Worm (Caenorhabditis elegans) whole organism, late embryonic: ENCODE results near the gene col-39.
A peak's percentile ranks its signal among the peaks of the same experiment; 100 is the strongest.

ENCODE experiments used
- C08G9.2 ChIP-seq: sonication (generic microtip); optimal IDR thresholded peaks from 2 replicates; lab custom pipeline; 2016; ENCODE audit warnings: mild to moderate bottlenecking, missing genetic modification characterization, moderate library complexity, missing compliant biosample characterization
- C38D4.7 ChIP-seq: fragments of 200-800 bp; sonication (Bioruptor generic); optimal IDR thresholded peaks from 2 replicates; lab custom pipeline; 2018; ENCODE audit warnings: mild to moderate bottlenecking, missing genetic modification characterization, moderate library complexity, missing compliant biosample characterization
- K09A11.1 ChIP-seq: sonication (generic microtip); optimal IDR thresholded peaks from 2 replicates; lab custom pipeline; 2017; ENCODE audit warnings: antibody characterized with exemption, mild to moderate bottlenecking, missing genetic modification characterization, missing compliant biosample characterization; ENCODE audit not compliant: insufficient read depth
- T23F11.4 ChIP-seq: fragments of 200-800 bp; sonication (Bioruptor generic); optimal IDR thresholded peaks from 2 replicates; lab custom pipeline; 2018; ENCODE audit warnings: mild to moderate bottlenecking, missing genetic modification characterization, missing compliant biosample characterization
- ceh-14 ChIP-seq: sonication (generic microtip); optimal IDR thresholded peaks from 2 replicates; lab custom pipeline; 2016; ENCODE audit warnings: missing genotype, missing genetic modification characterization, missing compliant biosample characterization
- ceh-18 ChIP-seq: sonication (generic microtip); optimal IDR thresholded peaks from 2 replicates; lab custom pipeline; 2016; ENCODE audit warnings: missing genetic modification characterization, missing compliant biosample characterization
- ceh-2 ChIP-seq: sonication (generic microtip); optimal IDR thresholded peaks from 2 replicates; lab custom pipeline; 2016; ENCODE audit warnings: missing genotype, missing genetic modification characterization, missing compliant biosample characterization
- ceh-31 ChIP-seq: sonication (generic microtip); optimal IDR thresholded peaks from 2 replicates; lab custom pipeline; 2016; ENCODE audit warnings: missing genetic modification characterization, missing compliant biosample characterization
- ceh-34 ChIP-seq: sonication (generic microtip); optimal IDR thresholded peaks from 2 replicates; lab custom pipeline; 2016; ENCODE audit warnings: mild to moderate bottlenecking, missing genetic modification characterization, missing compliant biosample characterization
- ceh-45 ChIP-seq: fragments of 200-800 bp; sonication (Bioruptor generic); IDR thresholded peaks from 2 replicates; pipeline ENCODE4 v1.3.6; 2022; ENCODE audit warnings: missing genetic modification reagents, missing genetic modification characterization, missing compliant biosample characterization
- ceh-48 ChIP-seq: sonication (generic microtip); optimal IDR thresholded peaks from 2 replicates; lab custom pipeline; 2016; ENCODE audit warnings: missing genetic modification characterization, inconsistent platforms, missing compliant biosample characterization
- ceh-6 ChIP-seq: fragments of 200-800 bp; sonication (Bioruptor generic); optimal IDR thresholded peaks from 2 replicates; lab custom pipeline; 2018; ENCODE audit warnings: mild to moderate bottlenecking, missing genetic modification characterization, missing compliant biosample characterization
- che-1 ChIP-seq: sonication (generic microtip); optimal IDR thresholded peaks from 2 replicates; lab custom pipeline; 2016; ENCODE audit warnings: mild to moderate bottlenecking, missing genetic modification characterization, missing compliant biosample characterization
- dve-1 ChIP-seq: sonication (generic microtip); optimal IDR thresholded peaks from 2 replicates; lab custom pipeline; 2017; ENCODE audit warnings: antibody characterized with exemption, mild to moderate bottlenecking, missing genetic modification characterization, missing compliant biosample characterization
- elt-2 ChIP-seq: sonication (generic microtip); optimal IDR thresholded peaks from 2 replicates; lab custom pipeline; 2016; ENCODE audit warnings: missing genetic modification reagents, missing genetic modification characterization, missing compliant biosample characterization
- fkh-10 ChIP-seq: fragments of 150-350 bp; optimal IDR thresholded peaks from 2 replicates; lab custom pipeline; 2014; ENCODE audit warnings: missing biosample characterization, missing genetic modification reagents, missing genetic modification characterization
- fkh-6 ChIP-seq: sonication (generic microtip); optimal IDR thresholded peaks from 2 replicates; lab custom pipeline; 2016; ENCODE audit warnings: missing genetic modification characterization, missing compliant biosample characterization
- hlh-30 ChIP-seq: sonication (generic microtip); optimal IDR thresholded peaks from 2 replicates; lab custom pipeline; 2017; ENCODE audit warnings: antibody characterized with exemption, missing genetic modification characterization, missing compliant biosample characterization; ENCODE audit not compliant: insufficient read depth
- hlh-6 ChIP-seq: sonication (generic microtip); optimal IDR thresholded peaks from 2 replicates; lab custom pipeline; 2016; ENCODE audit warnings: missing genotype, missing genetic modification characterization, missing compliant biosample characterization
- hlh-8 ChIP-seq: sonication (generic microtip); optimal IDR thresholded peaks from 2 replicates; lab custom pipeline; 2016; ENCODE audit warnings: missing genotype, missing genetic modification characterization, missing compliant biosample characterization
- mec-3 ChIP-seq: sonication (generic microtip); optimal IDR thresholded peaks from 2 replicates; lab custom pipeline; 2016; ENCODE audit warnings: borderline replicate concordance, missing genetic modification characterization, missing compliant biosample characterization
- nfya-1 ChIP-seq: sonication (generic microtip); optimal IDR thresholded peaks from 2 replicates; lab custom pipeline; 2017; ENCODE audit warnings: missing genetic modification characterization, mild to moderate bottlenecking, missing compliant biosample characterization, antibody characterized with exemption, moderate library complexity
- nhr-11 ChIP-seq: fragments of 150-350 bp; optimal IDR thresholded peaks from 2 replicates; lab custom pipeline; 2014; ENCODE audit warnings: missing biosample characterization, missing genetic modification characterization
- odd-2 ChIP-seq: sonication (generic microtip); optimal IDR thresholded peaks from 2 replicates; lab custom pipeline; 2017; ENCODE audit warnings: antibody characterized with exemption, mild to moderate bottlenecking, missing genetic modification characterization, missing compliant biosample characterization
- pag-3 ChIP-seq: sonication (generic microtip); optimal IDR thresholded peaks from 2 replicates; lab custom pipeline; 2016; ENCODE audit warnings: missing compliant biosample characterization, missing genetic modification characterization, borderline replicate concordance
- pat-9 ChIP-seq: fragments of 200-800 bp; sonication (Bioruptor generic); optimal IDR thresholded peaks from 2 replicates; lab custom pipeline; 2018; ENCODE audit warnings: mild to moderate bottlenecking, missing genetic modification characterization, moderate library complexity, missing compliant biosample characterization
- pax-1 ChIP-seq: fragments of 150-350 bp; optimal IDR thresholded peaks from 2 replicates; lab custom pipeline; 2014; ENCODE audit warnings: missing biosample characterization, missing genetic modification characterization
- pha-2 ChIP-seq: sonication (generic microtip); optimal IDR thresholded peaks from 2 replicates; lab custom pipeline; 2017; ENCODE audit warnings: mild to moderate bottlenecking, missing genetic modification characterization, missing compliant biosample characterization
- pqm-1 ChIP-seq: sonication (generic microtip); optimal IDR thresholded peaks from 2 replicates; lab custom pipeline; 2016; ENCODE audit warnings: missing genetic modification characterization, missing compliant biosample characterization
- pros-1 ChIP-seq: fragments of 150-350 bp; optimal IDR thresholded peaks from 2 replicates; lab custom pipeline; 2014; ENCODE audit warnings: missing biosample characterization, missing genetic modification reagents, missing genetic modification characterization
- ref-2 ChIP-seq: sonication (generic microtip); optimal IDR thresholded peaks from 2 replicates; lab custom pipeline; 2016; ENCODE audit warnings: missing genetic modification characterization, missing compliant biosample characterization
- sdc-2 ChIP-seq: sonication (generic microtip); optimal IDR thresholded peaks from 2 replicates; lab custom pipeline; 2016; ENCODE audit warnings: missing genotype, missing genetic modification characterization, missing compliant biosample characterization
- sox-2 ChIP-seq: fragments of 200-800 bp; sonication (Bioruptor generic); IDR thresholded peaks from 2 replicates; pipeline ENCODE4 v1.3.6; 2022; ENCODE audit warnings: missing genetic modification reagents, missing genetic modification characterization, missing compliant biosample characterization
- tbx-2 ChIP-seq: sonication (generic microtip); optimal IDR thresholded peaks from 2 replicates; lab custom pipeline; 2016; ENCODE audit warnings: missing genetic modification characterization, missing compliant biosample characterization
- unc-3 ChIP-seq, 2 experiments: fragments of 200-800 bp in 1 of 2; sonication (Bioruptor generic) in 1 of 2; sonication (generic microtip) in 1 of 2; conservative IDR thresholded peaks in 1 of 2; optimal IDR thresholded peaks in 1 of 2; 2 replicates each; pipeline versions ENCODE4 v1.3.6 to Lab custom; 2016 to 2022; ENCODE audit warnings: missing compliant biosample characterization in 2 of 2, missing genetic modification characterization in 2 of 2, missing genetic modification reagents in 1 of 2
- unc-42 ChIP-seq: sonication (generic microtip); optimal IDR thresholded peaks from 2 replicates; lab custom pipeline; 2016; ENCODE audit warnings: missing genotype, missing genetic modification characterization, missing compliant biosample characterization
- ztf-16 ChIP-seq: sonication (generic microtip); optimal IDR thresholded peaks from 2 replicates; lab custom pipeline; 2017; ENCODE audit warnings: missing genetic modification characterization, missing compliant biosample characterization

Gene col-39

DNA sequence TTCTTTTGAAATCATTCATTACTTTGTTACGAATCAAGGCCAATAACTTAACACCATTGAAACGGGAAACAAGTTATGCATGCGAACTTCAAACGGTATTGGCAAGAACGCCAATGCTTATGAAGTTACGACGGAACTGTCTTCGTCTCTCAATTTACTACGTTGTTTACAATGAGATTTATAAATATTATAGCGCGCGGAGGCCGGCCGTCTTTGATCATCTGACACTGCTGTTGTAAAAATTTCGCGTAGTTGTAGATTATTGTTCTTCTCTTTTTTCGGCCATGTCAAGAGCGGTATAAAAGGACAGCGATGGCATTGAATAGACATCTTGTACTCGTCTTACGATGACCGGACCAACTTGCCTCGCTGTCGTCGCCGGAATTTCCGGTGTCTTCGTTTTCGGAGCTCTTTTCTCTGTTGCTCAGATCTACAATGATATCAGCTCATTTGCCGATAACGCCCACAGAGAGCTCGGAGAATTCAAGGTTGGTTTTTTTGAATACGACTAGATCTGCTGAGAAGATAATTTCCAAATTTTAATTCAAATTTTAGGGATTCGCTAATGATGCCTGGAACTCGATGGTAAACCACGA, at the start of gene col-39:
Gene col-39, plus strand, starts transcription at position 342 of the 596 bp plus-strand sequence.
- no peak for TF ChIP-seq pha-2 (tag; lab: Kevin White, UChicago)
- no peak for TF ChIP-seq mec-3 (tag; lab: Kevin White, UChicago)
- no peak for TF ChIP-seq hlh-30 (tag; lab: Kevin White, UChicago)
- TF ChIP-seq pax-1 (tag; lab: Kevin White, UChicago), result no peak
- TF ChIP-seq nhr-11, result no peak
- no peak for TF ChIP-seq C08G9.2 (tag; lab: Kevin White, UChicago)
- TF ChIP-seq, all 69 proteins: peak for 0

ce11 chrII:10656395-10656794, 48.3 kb upstream of the col-39 start:
- no peak for TF ChIP-seq mec-3 (tag; lab: Kevin White, UChicago)
- no peak for TF ChIP-seq ceh-14 (tag; lab: Kevin White, UChicago)
- TF ChIP-seq pag-3 (tag; lab: Kevin White, UChicago), result no peak
- no peak for TF ChIP-seq sdc-2 (tag; lab: Kevin White, UChicago)
- no peak for TF ChIP-seq ceh-34 (tag; lab: Kevin White, UChicago)
- TF ChIP-seq fkh-10 (GFP tag; lab: Kevin White, UChicago), result no peak
- TF ChIP-seq ceh-48, result no peak
- TF ChIP-seq ceh-6 (GFP tag; lab: Kevin White, UChicago), result no peak
- no peak for TF ChIP-seq T23F11.4 (GFP tag; lab: Kevin White, UChicago)
- no peak for TF ChIP-seq ref-2 (tag; lab: Kevin White, UChicago)
- TF ChIP-seq unc-3 (GFP tag; conservative IDR thresholded peaks at IDR 0.05; lab: Robert Waterston, UW), result no peak
- no peak for TF ChIP-seq unc-3 (tag; optimal IDR thresholded peaks at IDR 0.05; lab: Kevin White, UChicago)
- no peak for TF ChIP-seq K09A11.1 (tag; lab: Kevin White, UChicago)
- TF ChIP-seq hlh-8 (tag; lab: Kevin White, UChicago), result no peak

ce11 chrII:10657632-10658108, 47.0 kb upstream of the col-39 start, which contains the start of gene lact-3:
Gene lact-3 (minus strand): TSS chrII:10657682.
- TF ChIP-seq elt-2, result peak; percentile 31
- TF ChIP-seq K09A11.1 (tag; lab: Kevin White, UChicago), result no peak

DNA sequence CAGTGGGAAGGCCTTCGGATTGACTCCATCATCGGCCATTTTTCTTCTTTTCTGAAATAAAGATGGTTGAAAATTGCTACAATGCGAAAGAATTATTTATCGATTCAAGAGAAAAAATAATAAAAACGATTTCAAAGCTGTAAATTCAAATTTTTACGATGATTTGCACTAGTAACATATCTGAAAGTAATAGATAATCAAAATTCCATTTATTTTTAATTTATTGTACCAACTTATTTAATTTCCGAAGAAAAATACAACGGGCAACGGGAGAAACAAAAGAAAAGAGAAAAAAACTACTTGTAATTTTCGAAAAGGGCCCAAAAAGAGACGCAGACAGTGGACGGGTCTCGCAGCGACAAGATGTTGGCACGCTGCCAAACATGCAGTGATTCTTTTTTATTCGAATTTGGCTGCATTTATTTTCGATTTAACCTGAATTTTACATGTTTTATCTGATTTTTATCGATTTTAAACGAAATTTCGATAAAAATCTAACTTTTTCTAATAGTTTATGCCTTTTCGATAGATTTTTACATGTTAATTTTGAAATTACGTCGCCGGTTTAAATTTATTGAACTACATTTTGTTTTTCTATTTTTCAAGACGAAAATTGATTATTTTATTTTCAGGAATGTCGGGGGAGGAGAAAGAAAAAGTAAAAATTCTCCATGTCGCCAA, 46.0 kb upstream of the col-39 start, which contains the start of the genes snu-13 and rsp-7:
Gene snu-13, minus strand, starts transcription at position 51 of the 681 bp plus-strand sequence.
Gene rsp-7, plus strand, starts transcription at position 631 of the 681 bp plus-strand sequence.
- TF ChIP-seq ceh-31 (tag; lab: Kevin White, UChicago) (peak; percentile 12), ceh-2 (tag; lab: Kevin White, UChicago) (no peak), hlh-30 (tag; lab: Kevin White, UChicago) (no peak), odd-2 (tag; lab: Kevin White, UChicago) (no peak), nhr-11 (no peak), nfya-1 (peak; percentile 49), sox-2 (0 out of 2 replicates have a peak, but pooled peaks have one; percentile 2), C38D4.7 (GFP tag; lab: Kevin White, UChicago) (no peak), fkh-6 (tag; lab: Kevin White, UChicago) (no peak), dve-1 (no peak), pat-9 (tag; lab: Kevin White, UChicago) (no peak), ceh-14 (tag; lab: Kevin White, UChicago) (no peak), ceh-45 (GFP tag; lab: Robert Waterston, UW) (no peak), T23F11.4 (GFP tag; lab: Kevin White, UChicago) (no peak), mec-3 (tag; lab: Kevin White, UChicago) (no peak), unc-42 (peak; percentile 14), ztf-16 (tag; lab: Kevin White, UChicago) (no peak), tbx-2 (peak; percentile 4), pqm-1 (tag; lab: Kevin White, UChicago) (no peak), ceh-18 (tag; lab: Kevin White, UChicago) (peak; percentile 7), elt-2 (peak; percentile 8), che-1 (tag; lab: Kevin White, UChicago) (no peak), pros-1 (no peak), hlh-6 (tag; lab: Kevin White, UChicago) (no peak), ceh-6 (GFP tag; lab: Kevin White, UChicago) (no peak)
- TF ChIP-seq, all 69 proteins: peak for 7
